Worm (Caenorhabditis elegans) whole organism, L4 larva: ENCODE results near the gene C04C3.7.

ENCODE experiments used
- F26F4.8 ChIP-seq: fragments of 200-800 bp; sonication (Bioruptor generic); conservative IDR thresholded peaks from 2 replicates; pipeline ENCODE4 v1.3.6; 2022; ENCODE audit warnings: missing genetic modification characterization, missing compliant biosample characterization
- F37D6.2 ChIP-seq: sonication (generic microtip); optimal IDR thresholded peaks from 2 replicates; lab custom pipeline; 2016; ENCODE audit warnings: mild to moderate bottlenecking, missing genetic modification characterization, missing compliant biosample characterization
- F49E8.2 ChIP-seq: sonication (generic microtip); optimal IDR thresholded peaks from 2 replicates; lab custom pipeline; 2016; ENCODE audit warnings: missing compliant biosample characterization, mild to moderate bottlenecking, missing genetic modification characterization, borderline replicate concordance
- T20F7.1 ChIP-seq: fragments of 200-800 bp; sonication (Bioruptor generic); optimal IDR thresholded peaks from 2 replicates; lab custom pipeline; 2018; ENCODE audit warnings: mild to moderate bottlenecking, missing genetic modification characterization, missing compliant biosample characterization
- Y75B8A.6 ChIP-seq: fragments of 200-800 bp; sonication (Bioruptor generic); IDR thresholded peaks from 2 replicates; pipeline ENCODE4 v1.3.6; 2022; ENCODE audit warnings: missing genetic modification reagents, missing genetic modification characterization, missing compliant biosample characterization
- aha-1 ChIP-seq: fragments of 150-350 bp; peaks from one replicate; lab custom pipeline; 2014; ENCODE audit warnings: missing biosample characterization, missing genetic modification characterization
- ama-1 ChIP-seq: fragments of 150-350 bp; optimal IDR thresholded peaks from 2 replicates; lab custom pipeline; 2014; ENCODE audit warnings: inconsistent platforms, mixed read lengths
- ceh-20 ChIP-seq: fragments of 200-800 bp; sonication (Bioruptor generic); IDR thresholded peaks from 2 replicates; pipeline ENCODE4 v1.3.6; 2022; ENCODE audit warnings: missing genetic modification reagents, missing genetic modification characterization, missing compliant biosample characterization
- ceh-32 ChIP-seq: sonication (generic microtip); optimal IDR thresholded peaks from 2 replicates; lab custom pipeline; 2016; ENCODE audit warnings: mild to moderate bottlenecking, missing genetic modification characterization, missing compliant biosample characterization; ENCODE audit not compliant: poor library complexity
- ceh-62 ChIP-seq: sonication (generic microtip); optimal IDR thresholded peaks from 2 replicates; lab custom pipeline; 2017; ENCODE audit warnings: missing biosample characterization, missing genetic modification characterization
- ceh-82 ChIP-seq: sonication (generic microtip); optimal IDR thresholded peaks from 2 replicates; lab custom pipeline; 2017; ENCODE audit warnings: missing biosample characterization, missing genetic modification characterization
- ctbp-1 ChIP-seq: fragments of 200-800 bp; sonication (Bioruptor generic); IDR thresholded peaks from 2 replicates; pipeline ENCODE4 v1.3.6; 2022; ENCODE audit warnings: missing genetic modification reagents, missing genetic modification characterization, missing compliant biosample characterization
- daf-12 ChIP-seq: fragments of 150-350 bp; optimal IDR thresholded peaks from 2 replicates; lab custom pipeline; 2014; ENCODE audit warnings: missing biosample characterization, missing genetic modification reagents, missing genetic modification characterization
- daf-19 ChIP-seq: fragments of 200-800 bp; sonication (Bioruptor generic); conservative IDR thresholded peaks from 2 replicates; pipeline ENCODE4 v1.3.6; 2022; ENCODE audit warnings: missing genetic modification characterization, missing compliant biosample characterization
- daf-8 ChIP-seq: fragments of 200-800 bp; sonication (Bioruptor generic); IDR thresholded peaks from 2 replicates; pipeline ENCODE4 v1.3.6; 2022; ENCODE audit warnings: missing genetic modification characterization, missing compliant biosample characterization
- dmd-8 ChIP-seq: fragments of 200-800 bp; sonication (Bioruptor generic); IDR thresholded peaks from 2 replicates; pipeline ENCODE4 v1.3.6; 2022; ENCODE audit warnings: missing genetic modification characterization, missing compliant biosample characterization
- dve-1 ChIP-seq: sonication (generic microtip); optimal IDR thresholded peaks from 2 replicates; lab custom pipeline; 2017; ENCODE audit warnings: antibody characterized with exemption, mild to moderate bottlenecking, missing genetic modification characterization, missing compliant biosample characterization; ENCODE audit not compliant: insufficient read depth
- egl-43 ChIP-seq: fragments of 200-800 bp; sonication (Bioruptor generic); IDR thresholded peaks from 2 replicates; pipeline ENCODE4 v1.3.6; 2022; ENCODE audit warnings: missing genetic modification reagents, missing genetic modification characterization, missing compliant biosample characterization
- hlh-11 ChIP-seq: fragments of 200-800 bp; sonication (Bioruptor generic); optimal IDR thresholded peaks from 2 replicates; lab custom pipeline; 2018; ENCODE audit warnings: mild to moderate bottlenecking, missing genetic modification characterization, missing compliant biosample characterization
- hmg-1.1 ChIP-seq: fragments of 200-800 bp; sonication (Bioruptor generic); IDR thresholded peaks from 2 replicates; pipeline ENCODE4 v1.3.6; 2022; ENCODE audit warnings: missing genetic modification reagents, missing genetic modification characterization, missing compliant biosample characterization
- lim-7 ChIP-seq: fragments of 200-800 bp; sonication (Bioruptor generic); IDR thresholded peaks from 2 replicates; pipeline ENCODE4 v1.3.6; 2022; ENCODE audit warnings: missing genetic modification characterization, missing compliant biosample characterization
- lin-1 ChIP-seq: fragments of 200-800 bp; sonication (Bioruptor generic); IDR thresholded peaks from 2 replicates; pipeline ENCODE4 v1.3.6; 2022; ENCODE audit warnings: missing genetic modification reagents, missing genetic modification characterization, missing compliant biosample characterization
- lin-15B ChIP-seq: fragments of 150-350 bp; sonication (generic microtip); optimal IDR thresholded peaks from 3 replicates; lab custom pipeline; 2014; ENCODE audit warnings: missing biosample characterization, missing genetic modification characterization
- lin-29 ChIP-seq: fragments of 200-800 bp; sonication (Bioruptor generic); IDR thresholded peaks from 2 replicates; pipeline ENCODE4 v1.3.6; 2022; ENCODE audit warnings: missing genetic modification reagents, missing genetic modification characterization, missing compliant biosample characterization
- lsy-2 ChIP-seq, 2 experiments: fragments of 150-350 bp in 1 of 2; sonication (generic microtip) in 1 of 2; optimal IDR thresholded peaks; 2 replicates each; lab custom pipeline; 2014 to 2017; ENCODE audit warnings: missing biosample characterization in 2 of 2, missing genetic modification characterization in 2 of 2
- mdt-29 ChIP-seq: fragments of 200-800 bp; sonication (Bioruptor generic); IDR thresholded peaks from 2 replicates; pipeline ENCODE4 v1.3.6; 2022; ENCODE audit warnings: missing genetic modification reagents, missing genetic modification characterization, missing compliant biosample characterization
- mep-1 ChIP-seq: fragments of 150-350 bp; sonication (generic microtip); optimal IDR thresholded peaks from 3 replicates; lab custom pipeline; 2014; ENCODE audit warnings: missing biosample characterization, missing genetic modification characterization
- mes-2 ChIP-seq: sonication (generic microtip); optimal IDR thresholded peaks from 2 replicates; lab custom pipeline; 2016; ENCODE audit warnings: missing genotype, mild to moderate bottlenecking, missing genetic modification characterization, missing compliant biosample characterization; ENCODE audit not compliant: poor library complexity, severe bottlenecking
- mxl-2 ChIP-seq: fragments of 200-800 bp; sonication (Bioruptor generic); conservative IDR thresholded peaks from 2 replicates; pipeline ENCODE4 v1.3.6; 2022; ENCODE audit warnings: missing genetic modification reagents, missing genetic modification characterization, missing compliant biosample characterization
- nhr-11 ChIP-seq: fragments of 150-350 bp; optimal IDR thresholded peaks from 2 replicates; lab custom pipeline; 2014; ENCODE audit warnings: missing biosample characterization, missing genetic modification characterization
- nhr-41 ChIP-seq: fragments of 200-800 bp; sonication (Bioruptor generic); IDR thresholded peaks from 2 replicates; pipeline ENCODE4 v1.3.6; 2022; ENCODE audit warnings: missing genetic modification reagents, missing genetic modification characterization, missing compliant biosample characterization
- nhr-48 ChIP-seq: sonication (generic microtip); optimal IDR thresholded peaks from 2 replicates; lab custom pipeline; 2016; ENCODE audit warnings: mild to moderate bottlenecking, missing genetic modification characterization, missing compliant biosample characterization
- nhr-76 ChIP-seq: fragments of 150-350 bp; optimal IDR thresholded peaks from 2 replicates; lab custom pipeline; 2014; ENCODE audit warnings: missing biosample characterization, missing genetic modification characterization
- pha-4 ChIP-seq, 2 experiments: fragments of 150-350 bp in 1 of 2; fragments of 200-800 bp in 1 of 2; sonication (Bioruptor generic) in 1 of 2; IDR thresholded peaks in 1 of 2; optimal IDR thresholded peaks in 1 of 2; 2 replicates each; pipeline versions ENCODE4 v1.3.6 to Lab custom; 2014 to 2022; ENCODE audit warnings: missing genetic modification characterization in 2 of 2, missing genetic modification reagents in 2 of 2, missing biosample characterization in 1 of 2, missing compliant biosample characterization in 1 of 2
- rbr-2 ChIP-seq: sonication (generic microtip); optimal IDR thresholded peaks from 2 replicates; lab custom pipeline; 2016; ENCODE audit warnings: missing genotype, missing genetic modification characterization, missing compliant biosample characterization
- set-16 ChIP-seq: fragments of 200-800 bp; sonication (Bioruptor generic); IDR thresholded peaks from 2 replicates; pipeline ENCODE4 v1.3.6; 2022; ENCODE audit warnings: missing genetic modification reagents, missing genetic modification characterization, missing compliant biosample characterization
- skn-1 ChIP-seq: fragments of 150-350 bp; optimal IDR thresholded peaks from 2 replicates; lab custom pipeline; 2014; ENCODE audit warnings: missing biosample characterization, missing genetic modification characterization
- snpc-1.2 ChIP-seq: fragments of 200-800 bp; sonication (Bioruptor generic); IDR thresholded peaks from 2 replicates; pipeline ENCODE4 v1.3.6; 2022; ENCODE audit warnings: missing genetic modification reagents, missing genetic modification characterization, missing compliant biosample characterization
- snpc-4 ChIP-seq: fragments of 150-350 bp; optimal IDR thresholded peaks from 2 replicates; lab custom pipeline; 2014; ENCODE audit warnings: missing biosample characterization, missing genetic modification characterization
- unc-39 ChIP-seq: sonication (generic microtip); optimal IDR thresholded peaks from 2 replicates; lab custom pipeline; 2017; ENCODE audit warnings: missing biosample characterization, missing genetic modification characterization
- unc-62 ChIP-seq, 3 experiments: fragments of 150-350 bp in 1 of 3; sonication (generic microtip); optimal IDR thresholded peaks in 2 of 3; peaks in 1 of 3; 1 replicate in 1 of 3; 2 replicates in 2 of 3; lab custom pipeline; 2014 to 2017; ENCODE audit warnings: missing biosample characterization in 3 of 3, missing genetic modification characterization in 3 of 3, missing genetic modification reagents in 3 of 3, missing genotype in 1 of 3
- vab-7 ChIP-seq: fragments of 200-800 bp; sonication (Bioruptor generic); IDR thresholded peaks from 2 replicates; pipeline ENCODE4 v1.3.6; 2022; ENCODE audit warnings: missing genetic modification reagents, missing genetic modification characterization, missing compliant biosample characterization
- zag-1 ChIP-seq: fragments of 150-350 bp; optimal IDR thresholded peaks from 2 replicates; lab custom pipeline; 2014; ENCODE audit warnings: missing biosample characterization, missing genetic modification characterization
- zfp-2 ChIP-seq: sonication (generic microtip); optimal IDR thresholded peaks from 2 replicates; lab custom pipeline; 2016; ENCODE audit warnings: mild to moderate bottlenecking, missing genetic modification characterization, missing compliant biosample characterization
- zfp-3 ChIP-seq: fragments of 200-800 bp; sonication (Bioruptor generic); conservative IDR thresholded peaks from 2 replicates; pipeline ENCODE4 v1.3.6; 2022; ENCODE audit warnings: missing genetic modification reagents, missing genetic modification characterization, missing compliant biosample characterization
- ztf-11 ChIP-seq: fragments of 150-350 bp; optimal IDR thresholded peaks from 2 replicates; lab custom pipeline; 2014; ENCODE audit warnings: missing biosample characterization, missing genetic modification characterization

C04C3.7 gene

ce11 chrIV:3385337-3386215 lies 47.7 kb downstream of the C04C3.7 start, which contains the start of gene mai-2 (continued):
- peak; percentile 74 for TF ChIP-seq ama-1 (lab: Kevin White, UChicago)
- TF ChIP-seq skn-1 (tag; lab: Kevin White, UChicago), result no peak
- no peak for TF ChIP-seq daf-8 (GFP tag; lab: Robert Waterston, UW)
- TF ChIP-seq daf-12 (tag; lab: Kevin White, UChicago), result no peak
- no peak for TF ChIP-seq zfp-2
- TF ChIP-seq nhr-48 (tag; lab: Kevin White, UChicago), result no peak
- peak; percentile 98 for TF ChIP-seq set-16
- TF ChIP-seq mep-1, result peak; percentile 18
- no peak for TF ChIP-seq unc-62 (GFP tag; optimal IDR thresholded peaks at IDR 0.05 in 1 of 2; lab: Kevin White, UChicago)
- TF ChIP-seq unc-62 (tag; optimal IDR thresholded peaks at IDR 0.05; lab: Kevin White, UChicago), result no peak
- TF ChIP-seq egl-43 (GFP tag; lab: Robert Waterston, UW), result no peak
- TF ChIP-seq ceh-20, result 0 out of 2 replicates have a peak, but pooled peaks have one; percentile 20
- TF ChIP-seq rbr-2 (tag; lab: Kevin White, UChicago), result peak; percentile 6
- peak in 1 of 2 experiments; percentile 77 for TF ChIP-seq lsy-2 (tag; optimal IDR thresholded peaks at IDR 0.05; lab: Kevin White, UChicago)
- TF ChIP-seq ceh-62 (tag; lab: Kevin White, UChicago), result no peak

- peak; percentile 95 for TF ChIP-seq hmg-1.1 (GFP tag; lab: Robert Waterston, UW)
- no peak for TF ChIP-seq daf-12 (tag; lab: Kevin White, UChicago)
- TF ChIP-seq F37D6.2, result peak; percentile 79
- peak; percentile 89 for TF ChIP-seq dve-1
- TF ChIP-seq vab-7 (GFP tag; lab: Robert Waterston, UW), result no peak
- TF ChIP-seq ceh-82 (tag; lab: Kevin White, UChicago), result no peak
- peak; percentile 46; the same call in 1 of the 2 replicates for TF ChIP-seq snpc-1.2
- peak; percentile 74 for TF ChIP-seq egl-43 (GFP tag; lab: Robert Waterston, UW)
- TF ChIP-seq ztf-11 (tag; lab: Kevin White, UChicago), result no peak
- no peak for TF ChIP-seq ceh-32 (tag; lab: Kevin White, UChicago)
- peak; percentile 8 for TF ChIP-seq skn-1 (tag; lab: Kevin White, UChicago)
- TF ChIP-seq daf-19 (GFP tag; lab: Robert Waterston, UW), result no peak
- TF ChIP-seq lin-1 (GFP tag; lab: Robert Waterston, UW), result peak; percentile 67; the same call in 1 of the 2 replicates
- peak; percentile 91 for TF ChIP-seq nhr-11
- peak; percentile 43; the same call in 1 of the 2 replicates for TF ChIP-seq nhr-41 (GFP tag; lab: Robert Waterston, UW)
- no peak for TF ChIP-seq lin-15B (tag; lab: Kevin White, UChicago)
- TF ChIP-seq zfp-3, result 0 out of 2 replicates have a peak, but pooled peaks have one; percentile 49
- no peak for TF ChIP-seq nhr-76
- peak; percentile 86 for TF ChIP-seq mes-2
- no peak for TF ChIP-seq Y75B8A.6 (GFP tag; lab: Robert Waterston, UW)
- peak; percentile 86 for TF ChIP-seq set-16
- TF ChIP-seq F26F4.8 (GFP tag; lab: Robert Waterston, UW), result no peak
- no peak for TF ChIP-seq mxl-2
- peak; percentile 82 for TF ChIP-seq ctbp-1
- TF ChIP-seq dmd-8, result no peak
- no peak for TF ChIP-seq lim-7 (GFP tag; lab: Robert Waterston, UW)
- peak; percentile 99 for TF ChIP-seq hlh-11 (tag; lab: Kevin White, UChicago)
- no peak for TF ChIP-seq lin-29 (GFP tag; lab: Robert Waterston, UW)
- no peak for TF ChIP-seq zag-1
- no peak for TF ChIP-seq unc-39
- no peak for TF ChIP-seq snpc-4 (tag; lab: Kevin White, UChicago)
- TF ChIP-seq aha-1, result peak; percentile 99
- peak; percentile 85 for TF ChIP-seq T20F7.1 (GFP tag; lab: Kevin White, UChicago)
- peak; percentile 50; the same call in 1 of the 2 replicates for TF ChIP-seq mdt-29 (GFP tag; lab: Robert Waterston, UW)
- peak; percentile 84 for TF ChIP-seq pha-4 (GFP tag; IDR thresholded peaks at IDR 0.05; lab: Robert Waterston, UW)
- TF ChIP-seq pha-4 (tag; optimal IDR thresholded peaks at IDR 0.05; lab: Kevin White, UChicago), result no peak
- no peak for TF ChIP-seq F49E8.2
- TF ChIP-seq unc-62 (GFP tag; optimal IDR thresholded peaks at IDR 0.05 in 1 of 2; lab: Kevin White, UChicago), result peak in 1 of 2 experiments; percentile 91
- TF ChIP-seq unc-62 (tag; optimal IDR thresholded peaks at IDR 0.05; lab: Kevin White, UChicago), result no peak
Measured at ce11 chrIV:3384593-3384992, 48.7 kb downstream of the C04C3.7 start.
